Worm (Caenorhabditis elegans) whole organism, late embryonic: Measurements from ENCODE around the gene clec-203.

Experiments used
- ceh-18 ChIP-seq: sonication (generic microtip); optimal IDR thresholded peaks from 2 replicates; lab custom pipeline; 2016; ENCODE audit warnings: missing genetic modification characterization, missing compliant biosample characterization
- ceh-24 ChIP-seq: sonication (generic microtip); optimal IDR thresholded peaks from 2 replicates; lab custom pipeline; 2016; ENCODE audit warnings: mild to moderate bottlenecking, missing genetic modification characterization, missing compliant biosample characterization
- ceh-31 ChIP-seq: sonication (generic microtip); optimal IDR thresholded peaks from 2 replicates; lab custom pipeline; 2016; ENCODE audit warnings: missing genetic modification characterization, missing compliant biosample characterization
- ceh-34 ChIP-seq: sonication (generic microtip); optimal IDR thresholded peaks from 2 replicates; lab custom pipeline; 2016; ENCODE audit warnings: mild to moderate bottlenecking, missing genetic modification characterization, missing compliant biosample characterization
- ceh-45 ChIP-seq: fragments of 200-800 bp; sonication (Bioruptor generic); IDR thresholded peaks from 2 replicates; pipeline ENCODE4 v1.3.6; 2022; ENCODE audit warnings: missing genetic modification reagents, missing genetic modification characterization, missing compliant biosample characterization
- che-1 ChIP-seq: sonication (generic microtip); optimal IDR thresholded peaks from 2 replicates; lab custom pipeline; 2016; ENCODE audit warnings: mild to moderate bottlenecking, missing genetic modification characterization, missing compliant biosample characterization
- dmd-4 ChIP-seq: sonication (generic microtip); optimal IDR thresholded peaks from 2 replicates; lab custom pipeline; 2016; ENCODE audit warnings: borderline replicate concordance, missing genetic modification characterization, missing compliant biosample characterization
- fax-1 ChIP-seq: sonication (generic microtip); optimal IDR thresholded peaks from 2 replicates; lab custom pipeline; 2016; ENCODE audit warnings: missing genotype, missing genetic modification characterization, missing compliant biosample characterization
- fkh-6 ChIP-seq: sonication (generic microtip); optimal IDR thresholded peaks from 2 replicates; lab custom pipeline; 2016; ENCODE audit warnings: missing genetic modification characterization, missing compliant biosample characterization
- gmeb-2 ChIP-seq: sonication (generic microtip); optimal IDR thresholded peaks from 2 replicates; lab custom pipeline; 2016; ENCODE audit warnings: missing genetic modification characterization, inconsistent platforms, missing compliant biosample characterization
- hlh-8 ChIP-seq: sonication (generic microtip); optimal IDR thresholded peaks from 2 replicates; lab custom pipeline; 2016; ENCODE audit warnings: missing genotype, missing genetic modification characterization, missing compliant biosample characterization
- lim-6 ChIP-seq: sonication (generic microtip); optimal IDR thresholded peaks from 2 replicates; lab custom pipeline; 2016; ENCODE audit warnings: missing genetic modification characterization, missing compliant biosample characterization
- mec-3 ChIP-seq: sonication (generic microtip); optimal IDR thresholded peaks from 2 replicates; lab custom pipeline; 2016; ENCODE audit warnings: borderline replicate concordance, missing genetic modification characterization, missing compliant biosample characterization
- npax-4 ChIP-seq: sonication (generic microtip); optimal IDR thresholded peaks from 2 replicates; lab custom pipeline; 2016; ENCODE audit warnings: missing genetic modification characterization, missing compliant biosample characterization
- odd-2 ChIP-seq: sonication (generic microtip); optimal IDR thresholded peaks from 2 replicates; lab custom pipeline; 2017; ENCODE audit warnings: antibody characterized with exemption, mild to moderate bottlenecking, missing genetic modification characterization, missing compliant biosample characterization
- pag-3 ChIP-seq: sonication (generic microtip); optimal IDR thresholded peaks from 2 replicates; lab custom pipeline; 2016; ENCODE audit warnings: missing compliant biosample characterization, missing genetic modification characterization, borderline replicate concordance
- pqm-1 ChIP-seq: sonication (generic microtip); optimal IDR thresholded peaks from 2 replicates; lab custom pipeline; 2016; ENCODE audit warnings: missing genetic modification characterization, missing compliant biosample characterization
- unc-55 ChIP-seq: sonication (generic microtip); optimal IDR thresholded peaks from 2 replicates; lab custom pipeline; 2017; ENCODE audit warnings: missing biosample characterization, missing genetic modification reagents, missing genetic modification characterization

clec-203 gene

ce11 chrV:1134302-1134701, 46.2 kb downstream of the clec-203 start, which contains the start of gene cpr-8:
TSS of gene cpr-8 (plus strand) at chrV:1134602.
- TF ChIP-seq fax-1: no peak
- no peak for TF ChIP-seq ceh-45 (GFP tag; lab: Robert Waterston, UW)
- TF ChIP-seq pqm-1 (tag; lab: Kevin White, UChicago): no peak
- no peak for TF ChIP-seq ceh-18 (tag; lab: Kevin White, UChicago)
- TF ChIP-seq gmeb-2 (tag; lab: Kevin White, UChicago): no peak
- no peak for TF ChIP-seq ceh-31 (tag; lab: Kevin White, UChicago)
- TF ChIP-seq pag-3 (tag; lab: Kevin White, UChicago): no peak
- TF ChIP-seq che-1: no peak
- TF ChIP-seq dmd-4 (tag; lab: Kevin White, UChicago): no peak
- TF ChIP-seq fkh-6 (tag; lab: Kevin White, UChicago): no peak
- TF ChIP-seq unc-55 (GFP tag; lab: Kevin White, UChicago): no peak
- no peak for TF ChIP-seq hlh-8 (tag; lab: Kevin White, UChicago)
- no peak for TF ChIP-seq mec-3 (tag; lab: Kevin White, UChicago)
- no peak for TF ChIP-seq npax-4 (tag; lab: Kevin White, UChicago)
- TF ChIP-seq ceh-34 (tag; lab: Kevin White, UChicago): no peak
- no peak for TF ChIP-seq lim-6
- TF ChIP-seq ceh-24 (tag; lab: Kevin White, UChicago): no peak
- TF ChIP-seq odd-2 (tag; lab: Kevin White, UChicago): no peak
